Worm (Caenorhabditis elegans): Measurements from ENCODE around the gene ZK1067.4.

- TF ChIP-seq Y95B8A.8 (GFP tag; IDR thresholded peaks at IDR 0.05): no peak
- no peak for TF ChIP-seq snpc-4 (GFP tag; optimal IDR thresholded peaks at IDR 0.05)
- TF ChIP-seq snpc-4 (tag; optimal IDR thresholded peaks at IDR 0.05): no peak
- no peak for TF ChIP-seq lir-1 (GFP tag; conservative IDR thresholded peaks at IDR 0.05)
- TF ChIP-seq rec-8 (tag; optimal IDR thresholded peaks at IDR 0.05): no peak
- no peak for TF ChIP-seq F55B11.4 (tag; optimal IDR thresholded peaks at IDR 0.05; ENCODE audit: borderline replicate concordance, insufficient read depth)
- TF ChIP-seq mes-4 (tag; optimal IDR thresholded peaks at IDR 0.05): no peak
- TF ChIP-seq B0035.1 (tag; optimal IDR thresholded peaks at IDR 0.05): no peak
- TF ChIP-seq ZK185.1 (tag; optimal IDR thresholded peaks at IDR 0.05; ENCODE audit: poor library complexity, severe bottlenecking): no peak
- no peak for TF ChIP-seq repo-1 (tag; optimal IDR thresholded peaks at IDR 0.05)
- no peak for TF ChIP-seq unc-130 (GFP tag; optimal IDR thresholded peaks at IDR 0.05)
These were observed 49.2 kb upstream of the ZK1067.4 start, which contains the start of gene rhy-1 for ce11 chrII:9161023-9161422.

All from whole organism, young adult.